Worm (Caenorhabditis elegans): ENCODE data around the gene zchc-1A.

Gene zchc-1A

ce11 chrX:5201860-5202259 lies 27.7 kb downstream of the zchc-1A start:
- TF ChIP-seq gei-8 (GFP tag; optimal IDR thresholded peaks at IDR 0.05): no peak
- TF ChIP-seq dmd-9 (GFP tag; IDR thresholded peaks at IDR 0.05): no peak
- TF ChIP-seq nhr-10 (tag; optimal IDR thresholded peaks at IDR 0.05): no peak
- no peak for TF ChIP-seq spr-1 (tag; optimal IDR thresholded peaks at IDR 0.05)
- no peak for TF ChIP-seq hmg-1.1 (GFP tag; IDR thresholded peaks at IDR 0.05)
- TF ChIP-seq nhr-11 (tag; optimal IDR thresholded peaks at IDR 0.05): peak; percentile 21
- peak in 1 of 2 experiments; percentile 95 for TF ChIP-seq daf-16 (GFP tag; optimal IDR thresholded peaks at IDR 0.05)
- TF ChIP-seq daf-16 (tag; optimal IDR thresholded peaks at IDR 0.05): no peak
- TF ChIP-seq F44E2.7 (GFP tag; IDR thresholded peaks at IDR 0.05): no peak
- no peak for TF ChIP-seq ztf-7 (tag; optimal IDR thresholded peaks at IDR 0.05)

DNA sequence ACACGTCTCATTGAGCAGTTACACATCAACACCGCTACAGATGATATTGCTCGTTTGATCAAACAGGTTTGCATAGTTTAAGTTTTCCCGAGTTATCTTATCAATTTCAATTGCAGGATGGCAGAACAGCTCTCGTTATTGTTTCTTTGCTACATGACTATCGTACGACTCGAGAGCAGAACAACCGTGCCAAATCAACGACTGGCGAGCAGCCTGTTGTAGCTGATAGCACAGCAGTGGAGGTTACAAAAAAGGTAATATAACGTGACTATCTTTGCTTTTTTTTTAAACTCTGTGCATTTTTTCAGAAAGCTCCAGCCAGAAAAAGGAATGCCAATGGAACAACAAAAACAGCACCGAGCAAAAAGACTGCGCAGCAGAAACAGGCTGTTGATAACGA lies 28.2 kb downstream of the zchc-1A start:
- TF ChIP-seq pqm-1 (tag; optimal IDR thresholded peaks at IDR 0.05): peak; percentile 69
- TF ChIP-seq Y75B8A.6 (GFP tag; IDR thresholded peaks at IDR 0.05): no peak
- TF ChIP-seq Y105C5A.15 (GFP tag; IDR thresholded peaks at IDR 0.05): no peak
- TF ChIP-seq spr-1 (tag; optimal IDR thresholded peaks at IDR 0.05): no peak
- no peak for TF ChIP-seq spr-3 (GFP tag; optimal IDR thresholded peaks at IDR 0.05)
- no peak for TF ChIP-seq T26A8.4 (GFP tag; IDR thresholded peaks at IDR 0.05)
- TF ChIP-seq mep-1 (tag; optimal IDR thresholded peaks at IDR 0.05): no peak
- peak; percentile 12 for TF ChIP-seq nhr-28 (tag; optimal IDR thresholded peaks at IDR 0.05)
- no peak for TF ChIP-seq jun-1 (tag; optimal IDR thresholded peaks at IDR 0.05)
- 0 out of 2 replicates have a peak, but pooled peaks have one; percentile 15 for TF ChIP-seq dmd-6 (GFP tag; IDR thresholded peaks at IDR 0.05)
- no peak for TF ChIP-seq ZK546.5 (tag; optimal IDR thresholded peaks at IDR 0.05)
- no peak for TF ChIP-seq daf-8 (GFP tag; IDR thresholded peaks at IDR 0.05)
- TF ChIP-seq unc-130 (GFP tag; optimal IDR thresholded peaks at IDR 0.05): no peak
- TF ChIP-seq ama-1 (optimal IDR thresholded peaks at IDR 0.05): no peak
- no peak for TF ChIP-seq nhr-48 (tag; optimal IDR thresholded peaks at IDR 0.05)
- no peak for TF ChIP-seq nhr-76 (tag; optimal IDR thresholded peaks at IDR 0.05)
- TF ChIP-seq cey-2 (tag; optimal IDR thresholded peaks at IDR 0.05; ENCODE audit: borderline replicate concordance, insufficient read depth): no peak
- no peak for TF ChIP-seq madf-5 (GFP tag; IDR thresholded peaks at IDR 0.05)
- TF ChIP-seq skn-1 (tag; optimal IDR thresholded peaks at IDR 0.05): no peak
- TF ChIP-seq set-16 (GFP tag; IDR thresholded peaks at IDR 0.05): no peak
- TF ChIP-seq dmd-8 (GFP tag; IDR thresholded peaks at IDR 0.05): no peak
- no peak for TF ChIP-seq nhr-10 (tag; optimal IDR thresholded peaks at IDR 0.05)
- TF ChIP-seq lin-29 (GFP tag; IDR thresholded peaks at IDR 0.05): no peak

DNA sequence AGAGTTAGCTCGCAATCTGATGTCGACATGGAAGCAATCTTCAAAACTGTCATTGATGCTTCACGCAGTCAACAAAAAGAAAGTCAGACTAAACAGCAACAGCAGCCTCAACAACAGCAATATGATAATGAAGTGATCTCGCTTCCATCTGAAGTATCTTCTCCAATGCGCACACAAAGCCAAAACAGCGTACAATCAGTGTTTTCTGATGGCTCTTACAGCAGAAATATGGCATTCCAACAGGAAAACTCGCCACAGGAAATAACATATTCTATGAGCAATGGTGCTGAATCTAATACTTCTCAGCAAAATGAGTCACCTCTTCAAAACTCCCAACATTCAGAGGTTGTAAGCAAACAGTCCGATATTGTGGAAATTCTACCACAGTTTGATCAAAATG lies 28.8 kb downstream of the zchc-1A start:
- TF ChIP-seq unc-62 (GFP tag; optimal IDR thresholded peaks at IDR 0.05 in 1 of 2) (peak in 1 of 2 experiments; percentile 98), unc-62 (tag; optimal IDR thresholded peaks at IDR 0.05) (no peak), attf-4 (tag; optimal IDR thresholded peaks at IDR 0.05) (no peak)

DNA sequence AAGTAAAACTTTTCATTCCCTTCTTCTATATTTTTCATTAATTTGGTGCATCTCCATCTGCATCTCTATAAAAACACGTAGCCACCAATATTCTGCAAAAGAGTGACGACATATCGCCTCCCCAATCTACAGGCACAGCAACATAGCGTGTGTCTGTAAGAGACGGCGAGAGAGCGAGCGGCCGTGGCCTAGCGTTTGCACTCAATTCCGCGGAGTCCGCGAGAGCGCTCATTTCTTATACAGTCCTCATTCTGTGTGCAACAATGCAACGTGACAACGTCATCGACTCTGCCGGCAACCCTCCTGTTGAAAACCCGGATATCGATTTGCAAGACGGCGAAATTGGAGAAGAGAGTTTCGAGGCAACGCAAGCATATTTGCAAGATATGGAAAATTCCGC lies 31.4 kb downstream of the zchc-1A start, which contains the start of gene H28G03.2:
Gene H28G03.2, plus strand, starts transcription at position 200 of the 400 bp plus-strand sequence.
- TF ChIP-seq egl-43 (GFP tag; IDR thresholded peaks at IDR 0.05): no peak
- no peak for TF ChIP-seq daf-16 (GFP tag; optimal IDR thresholded peaks at IDR 0.05)
- peak; percentile 30 for TF ChIP-seq daf-16 (tag; optimal IDR thresholded peaks at IDR 0.05)
- 0 out of 2 replicates have a peak, but pooled peaks have one; percentile 15 for TF ChIP-seq set-16 (GFP tag; IDR thresholded peaks at IDR 0.05)
- peak in 1 of 2 experiments; percentile 82 for TF ChIP-seq hif-1 (tag; optimal IDR thresholded peaks at IDR 0.05)
- TF ChIP-seq hmg-1.1 (GFP tag; IDR thresholded peaks at IDR 0.05): peak; percentile 28; the same call in 1 of the 2 replicates
- peak; percentile 79 for TF ChIP-seq mes-2 (tag; optimal IDR thresholded peaks at IDR 0.05; ENCODE audit: poor library complexity, severe bottlenecking)
- peak; percentile 21 for TF ChIP-seq hlh-11 (tag; optimal IDR thresholded peaks at IDR 0.05)
- TF ChIP-seq lim-7 (GFP tag; IDR thresholded peaks at IDR 0.05): no peak
- no peak for TF ChIP-seq T26A8.4 (GFP tag; IDR thresholded peaks at IDR 0.05)
- TF ChIP-seq nhr-28 (tag; optimal IDR thresholded peaks at IDR 0.05): peak; percentile 20
- peak; percentile 15 for TF ChIP-seq aha-1 (tag)
